Worm (Caenorhabditis elegans) whole organism, L2 larva: ENCODE data around the gene ZK596.2.

Experiments used
- C34F6.9 ChIP-seq: fragments of 150-350 bp; optimal IDR thresholded peaks from 2 replicates; lab custom pipeline; 2014; ENCODE audit warnings: missing biosample characterization, missing genetic modification characterization
- F13H6.1 ChIP-seq: sonication (generic microtip); optimal IDR thresholded peaks from 2 replicates; lab custom pipeline; 2016; ENCODE audit warnings: missing genetic modification characterization, missing compliant biosample characterization
- R02D3.7 ChIP-seq: fragments of 150-350 bp; optimal IDR thresholded peaks from 2 replicates; lab custom pipeline; 2014; ENCODE audit warnings: missing biosample characterization, missing genetic modification characterization
- Y55F3AM.14 ChIP-seq: fragments of 200-800 bp; sonication (Bioruptor generic); optimal IDR thresholded peaks from 2 replicates; lab custom pipeline; 2018; ENCODE audit warnings: mild to moderate bottlenecking, missing genetic modification characterization, missing compliant biosample characterization
- ZK546.5 ChIP-seq: sonication (generic microtip); optimal IDR thresholded peaks from 2 replicates; lab custom pipeline; 2017; ENCODE audit warnings: missing biosample characterization, missing genetic modification characterization
- alr-1 ChIP-seq: fragments of 150-350 bp; optimal IDR thresholded peaks from 2 replicates; lab custom pipeline; 2014; ENCODE audit warnings: missing biosample characterization, missing genetic modification characterization
- aly-2 ChIP-seq: fragments of 150-350 bp; optimal IDR thresholded peaks from 2 replicates; lab custom pipeline; 2014; ENCODE audit warnings: missing biosample characterization, missing genetic modification characterization
- ama-1 ChIP-seq: fragments of 150-350 bp; optimal IDR thresholded peaks from 2 replicates; lab custom pipeline; 2018; ENCODE audit warnings: inconsistent platforms
- blmp-1 ChIP-seq: sonication (generic microtip); optimal IDR thresholded peaks from 2 replicates; lab custom pipeline; 2017; ENCODE audit warnings: missing genetic modification characterization, mild to moderate bottlenecking, missing compliant biosample characterization, antibody characterized with exemption, moderate library complexity; ENCODE audit not compliant: insufficient read depth
- ceh-16 ChIP-seq: fragments of 150-350 bp; optimal IDR thresholded peaks from 2 replicates; lab custom pipeline; 2014; ENCODE audit warnings: missing biosample characterization, missing genetic modification characterization
- ceh-82 ChIP-seq: fragments of 150-350 bp; optimal IDR thresholded peaks from 2 replicates; lab custom pipeline; 2014; ENCODE audit warnings: missing biosample characterization, missing genetic modification characterization
- crh-2 ChIP-seq: sonication (generic microtip); optimal IDR thresholded peaks from 2 replicates; lab custom pipeline; 2017; ENCODE audit warnings: missing biosample characterization, missing genetic modification characterization
- dmd-4 ChIP-seq: sonication (generic microtip); optimal IDR thresholded peaks from 2 replicates; lab custom pipeline; 2017; ENCODE audit warnings: missing biosample characterization, missing genetic modification characterization
- egl-27 ChIP-seq: sonication (generic microtip); optimal IDR thresholded peaks from 3 replicates; lab custom pipeline; 2017; ENCODE audit warnings: missing biosample characterization, missing genetic modification reagents, missing genetic modification characterization
- elt-1 ChIP-seq: fragments of 150-350 bp; optimal IDR thresholded peaks from 2 replicates; lab custom pipeline; 2014; ENCODE audit warnings: missing biosample characterization, missing genetic modification characterization
- elt-3 ChIP-seq: sonication (generic microtip); optimal IDR thresholded peaks from 2 replicates; lab custom pipeline; 2017; ENCODE audit warnings: missing biosample characterization, missing genetic modification characterization
- fos-1 ChIP-seq: fragments of 150-350 bp; optimal IDR thresholded peaks from 2 replicates; lab custom pipeline; 2014; ENCODE audit warnings: missing biosample characterization, missing genetic modification characterization
- gmeb-1 ChIP-seq: fragments of 150-350 bp; optimal IDR thresholded peaks from 2 replicates; lab custom pipeline; 2014; ENCODE audit warnings: missing biosample characterization, missing genetic modification characterization
- lin-11 ChIP-seq: fragments of 150-350 bp; sonication (generic microtip); optimal IDR thresholded peaks from 2 replicates; lab custom pipeline; 2014; ENCODE audit warnings: missing biosample characterization, missing genetic modification characterization, inconsistent platforms, mixed read lengths
- lin-13 ChIP-seq: fragments of 150-350 bp; optimal IDR thresholded peaks from 2 replicates; lab custom pipeline; 2014; ENCODE audit warnings: missing biosample characterization, missing genetic modification reagents, missing genetic modification characterization
- lin-39 ChIP-seq: fragments of 150-350 bp; optimal IDR thresholded peaks from 2 replicates; lab custom pipeline; 2014; ENCODE audit warnings: missing biosample characterization, missing genetic modification reagents, missing genetic modification characterization
- lsy-2 ChIP-seq, 2 experiments: fragments of 150-350 bp in 1 of 2; sonication (generic microtip) in 1 of 2; optimal IDR thresholded peaks; 2 replicates each; lab custom pipeline; 2014 to 2017; ENCODE audit warnings: missing biosample characterization in 2 of 2, missing genetic modification characterization in 2 of 2
- mab-5 ChIP-seq: fragments of 150-350 bp; optimal IDR thresholded peaks from 2 replicates; lab custom pipeline; 2014; ENCODE audit warnings: missing biosample characterization, missing genetic modification characterization
- mbf-1 ChIP-seq: sonication (generic microtip); optimal IDR thresholded peaks from 2 replicates; lab custom pipeline; 2017; ENCODE audit warnings: missing biosample characterization, missing genetic modification characterization
- mdl-1 ChIP-seq, 2 experiments: fragments of 150-350 bp in 1 of 2; sonication (generic microtip) in 1 of 2; optimal IDR thresholded peaks; 2 replicates each; lab custom pipeline; 2017; ENCODE audit warnings: missing biosample characterization in 2 of 2, missing genetic modification characterization in 2 of 2
- nhr-10 ChIP-seq: sonication (generic microtip); optimal IDR thresholded peaks from 2 replicates; lab custom pipeline; 2017; ENCODE audit warnings: missing biosample characterization, missing genetic modification characterization
- nhr-11 ChIP-seq: fragments of 150-350 bp; optimal IDR thresholded peaks from 2 replicates; lab custom pipeline; 2014; ENCODE audit warnings: missing biosample characterization, missing genetic modification characterization
- nhr-12 ChIP-seq: fragments of 150-350 bp; optimal IDR thresholded peaks from 2 replicates; lab custom pipeline; 2014; ENCODE audit warnings: missing biosample characterization, missing genetic modification characterization
- nhr-129 ChIP-seq: fragments of 150-350 bp; optimal IDR thresholded peaks from 2 replicates; lab custom pipeline; 2014; ENCODE audit warnings: missing biosample characterization, missing genetic modification characterization
- nhr-21 ChIP-seq: fragments of 150-350 bp; optimal IDR thresholded peaks from 2 replicates; lab custom pipeline; 2014; ENCODE audit warnings: missing biosample characterization, missing genetic modification characterization
- nhr-23 ChIP-seq: fragments of 150-350 bp; optimal IDR thresholded peaks from 2 replicates; lab custom pipeline; 2014; ENCODE audit warnings: missing biosample characterization, missing genetic modification reagents, missing genetic modification characterization
- nhr-237 ChIP-seq: fragments of 150-350 bp; optimal IDR thresholded peaks from 2 replicates; lab custom pipeline; 2014; ENCODE audit warnings: missing biosample characterization, missing genetic modification characterization
- nhr-25 ChIP-seq: fragments of 150-350 bp; sonication (generic microtip); optimal IDR thresholded peaks from 3 replicates; lab custom pipeline; 2014; ENCODE audit warnings: missing biosample characterization, missing genetic modification characterization
- nhr-6 ChIP-seq: fragments of 150-350 bp; optimal IDR thresholded peaks from 2 replicates; lab custom pipeline; 2014; ENCODE audit warnings: missing biosample characterization, missing genetic modification characterization
- nhr-77 ChIP-seq: fragments of 150-350 bp; optimal IDR thresholded peaks from 2 replicates; lab custom pipeline; 2014; ENCODE audit warnings: missing biosample characterization, missing genetic modification characterization
- peb-1 ChIP-seq: fragments of 150-350 bp; optimal IDR thresholded peaks from 2 replicates; lab custom pipeline; 2014; ENCODE audit warnings: missing biosample characterization, missing genetic modification characterization
- sem-4 ChIP-seq: fragments of 150-350 bp; optimal IDR thresholded peaks from 2 replicates; lab custom pipeline; 2014; ENCODE audit warnings: missing biosample characterization, missing genetic modification reagents, missing genetic modification characterization
- skn-1 ChIP-seq: sonication (generic microtip); optimal IDR thresholded peaks from 2 replicates; lab custom pipeline; 2017; ENCODE audit warnings: missing biosample characterization, missing genetic modification characterization
- sma-3 ChIP-seq: sonication (generic microtip); optimal IDR thresholded peaks from 2 replicates; lab custom pipeline; 2016; ENCODE audit warnings: missing genetic modification reagents, missing genetic modification characterization, missing compliant biosample characterization
- sma-9 ChIP-seq, 2 experiments: fragments of 150-350 bp in 1 of 2; sonication (generic microtip) in 1 of 2; optimal IDR thresholded peaks; 2 replicates each; lab custom pipeline; 2014 to 2016; ENCODE audit warnings: missing genetic modification characterization in 2 of 2, mild to moderate bottlenecking in 1 of 2, missing biosample characterization in 1 of 2, missing compliant biosample characterization in 1 of 2, missing genetic modification reagents in 1 of 2, moderate library complexity in 1 of 2
- snpc-4 ChIP-seq: fragments of 150-350 bp; optimal IDR thresholded peaks from 2 replicates; lab custom pipeline; 2014; ENCODE audit warnings: missing biosample characterization, missing genetic modification characterization
- unc-39 ChIP-seq: fragments of 150-350 bp; optimal IDR thresholded peaks from 2 replicates; lab custom pipeline; 2014; ENCODE audit warnings: missing biosample characterization, missing genetic modification characterization
- unc-55 ChIP-seq: fragments of 150-350 bp; sonication (generic microtip); optimal IDR thresholded peaks from 3 replicates; lab custom pipeline; 2014; ENCODE audit warnings: missing biosample characterization, missing genetic modification reagents, missing genetic modification characterization
- unc-62 ChIP-seq: fragments of 150-350 bp; optimal IDR thresholded peaks from 2 replicates; lab custom pipeline; 2014; ENCODE audit warnings: missing biosample characterization, missing genetic modification reagents, missing genetic modification characterization
- zag-1 ChIP-seq: fragments of 150-350 bp; optimal IDR thresholded peaks from 2 replicates; lab custom pipeline; 2014; ENCODE audit warnings: missing biosample characterization, missing genetic modification characterization
- ztf-1 ChIP-seq: fragments of 200-800 bp; sonication (Bioruptor generic); conservative IDR thresholded peaks from 2 replicates; pipeline ENCODE4 v1.3.6; 2022; ENCODE audit warnings: missing genetic modification characterization, missing compliant biosample characterization
- ztf-4 ChIP-seq: fragments of 150-350 bp; optimal IDR thresholded peaks from 2 replicates; lab custom pipeline; 2014; ENCODE audit warnings: missing biosample characterization, missing genetic modification characterization

ZK596.2 gene

DNA sequence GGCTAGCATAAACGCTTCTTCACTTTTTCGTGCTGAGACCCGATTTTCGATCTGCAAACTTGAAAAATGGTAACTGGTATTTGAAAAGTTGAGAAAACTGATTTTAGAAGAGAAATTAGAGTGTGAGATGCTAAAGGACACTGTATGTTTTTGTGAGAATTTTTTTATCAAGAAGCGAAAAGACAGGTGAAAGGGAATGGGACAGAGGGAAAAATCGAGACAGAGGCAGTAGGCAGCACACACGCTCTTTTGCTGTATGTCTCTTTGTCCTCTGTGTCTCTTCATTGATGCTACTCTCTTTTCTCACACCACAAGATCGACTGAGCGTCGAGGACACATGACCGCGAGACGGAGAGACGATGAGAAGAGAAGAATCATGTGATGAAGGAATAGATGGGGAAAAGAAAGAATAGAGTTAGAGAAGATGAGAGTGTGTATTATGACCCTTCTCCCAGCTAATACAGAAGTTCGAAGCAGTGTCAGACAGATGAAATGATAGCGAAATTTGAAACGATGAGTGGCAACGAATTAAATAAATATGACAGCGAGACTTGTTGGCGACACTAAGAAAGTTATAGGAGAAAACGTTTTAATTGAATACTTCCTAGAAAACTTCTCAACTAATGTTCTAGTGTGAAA is 26.9 kb upstream of the ZK596.2 start, which contains the start of gene lgg-2 (continued):
- TF ChIP-seq nhr-23, result no peak
- TF ChIP-seq ZK546.5 (tag; lab: Kevin White, UChicago), result no peak
- no peak for TF ChIP-seq nhr-11 (tag; lab: Kevin White, UChicago)
- TF ChIP-seq ztf-4 (tag; lab: Kevin White, UChicago), result peak; percentile 97
- TF ChIP-seq sma-9 (GFP tag; optimal IDR thresholded peaks at IDR 0.05; lab: Kevin White, UChicago), result peak; percentile 99
- no peak for TF ChIP-seq sma-9 (tag; optimal IDR thresholded peaks at IDR 0.05; lab: Kevin White, UChicago)
- peak; percentile 94 for TF ChIP-seq Y55F3AM.14 (GFP tag; lab: Kevin White, UChicago)
- TF ChIP-seq alr-1 (tag; lab: Kevin White, UChicago), result peak; percentile 56
- peak; percentile 94 for TF ChIP-seq sem-4
- no peak for TF ChIP-seq nhr-237 (tag; lab: Kevin White, UChicago)
- TF ChIP-seq mdl-1 (tag; optimal IDR thresholded peaks at IDR 0.05; lab: Kevin White, UChicago), result peak; percentile 79 to 97
- TF ChIP-seq gmeb-1 (tag; lab: Kevin White, UChicago), result peak; percentile 88
- peak; percentile 98 for TF ChIP-seq nhr-6 (tag; lab: Kevin White, UChicago)
- peak; percentile 82 for TF ChIP-seq lin-11 (tag; lab: Kevin White, UChicago)
- TF ChIP-seq nhr-25 (tag; lab: Kevin White, UChicago), result peak; percentile 98
- no peak for TF ChIP-seq aly-2 (tag; lab: Kevin White, UChicago)
- TF ChIP-seq mbf-1, result no peak
- peak; percentile 21 for TF ChIP-seq ceh-82 (tag; lab: Kevin White, UChicago)
- no peak for TF ChIP-seq nhr-77
- TF ChIP-seq dmd-4 (tag; lab: Kevin White, UChicago), result no peak
- TF ChIP-seq ceh-16 (tag; lab: Kevin White, UChicago), result peak; percentile 57
- TF ChIP-seq F13H6.1, result peak; percentile 98
- TF ChIP-seq ztf-1 (GFP tag; lab: Robert Waterston, UW), result no peak
- TF ChIP-seq crh-2 (tag; lab: Kevin White, UChicago), result peak; percentile 98
- no peak for TF ChIP-seq unc-39 (tag; lab: Kevin White, UChicago)

ce11 chrIV:10935336-10935735 is 26.2 kb upstream of the ZK596.2 start:
- TF ChIP-seq mbf-1 (no peak), lin-39 (no peak), nhr-11 (tag; lab: Kevin White, UChicago) (no peak), elt-3 (tag; lab: Kevin White, UChicago) (no peak), skn-1 (peak; percentile 31), mab-5 (peak; percentile 50), nhr-10 (no peak), nhr-12 (tag; lab: Kevin White, UChicago) (no peak), ZK546.5 (tag; lab: Kevin White, UChicago) (no peak), nhr-23 (no peak), aly-2 (tag; lab: Kevin White, UChicago) (no peak), lin-13 (GFP tag; lab: Kevin White, UChicago) (peak; percentile 77), snpc-4 (peak; percentile 46), sem-4 (peak; percentile 91), sma-9 (GFP tag; optimal IDR thresholded peaks at IDR 0.05; lab: Kevin White, UChicago) (peak; percentile 96), sma-9 (tag; optimal IDR thresholded peaks at IDR 0.05; lab: Kevin White, UChicago) (no peak), dmd-4 (tag; lab: Kevin White, UChicago) (no peak), peb-1 (tag; lab: Kevin White, UChicago) (no peak), fos-1 (tag; lab: Kevin White, UChicago) (peak; percentile 66), C34F6.9 (peak; percentile 96), mdl-1 (tag; optimal IDR thresholded peaks at IDR 0.05; lab: Kevin White, UChicago) (peak in 1 of 2 experiments; percentile 86), ztf-1 (GFP tag; lab: Robert Waterston, UW) (no peak), alr-1 (tag; lab: Kevin White, UChicago) (no peak), nhr-6 (tag; lab: Kevin White, UChicago) (peak; percentile 82), unc-55 (GFP tag; lab: Kevin White, UChicago) (peak; percentile 34), sma-3 (GFP tag; lab: Kevin White, UChicago) (peak; percentile 71), lin-11 (tag; lab: Kevin White, UChicago) (peak; percentile 74), unc-62 (GFP tag; lab: Kevin White, UChicago) (no peak), egl-27 (tag; lab: Kevin White, UChicago) (peak; percentile 78), elt-1 (tag; lab: Kevin White, UChicago) (no peak), lsy-2 (tag; optimal IDR thresholded peaks at IDR 0.05; lab: Kevin White, UChicago) (peak; percentile 39 to 93), blmp-1 (tag; lab: Kevin White, UChicago) (peak; percentile 52), ama-1 (peak; percentile 84), F13H6.1 (peak; percentile 93), nhr-21 (tag; lab: Kevin White, UChicago) (peak; percentile 80), nhr-25 (tag; lab: Kevin White, UChicago) (peak; percentile 74), unc-39 (tag; lab: Kevin White, UChicago) (no peak), ztf-4 (tag; lab: Kevin White, UChicago) (peak; percentile 90), ceh-16 (tag; lab: Kevin White, UChicago) (no peak), Y55F3AM.14 (GFP tag; lab: Kevin White, UChicago) (peak; percentile 80), crh-2 (tag; lab: Kevin White, UChicago) (peak; percentile 88), zag-1 (tag; lab: Kevin White, UChicago) (peak; percentile 60), nhr-129 (peak; percentile 97), gmeb-1 (tag; lab: Kevin White, UChicago) (peak; percentile 64), R02D3.7 (no peak)
